Worm (Caenorhabditis elegans) whole organism, young adult: ENCODE data around the gene mel-46.

Experiments
- F39B2.1 ChIP-seq: fragments of 200-800 bp; sonication (Bioruptor generic); IDR thresholded peaks from 2 replicates; pipeline ENCODE4 v1.3.6; 2022; ENCODE audit warnings: missing genetic modification reagents, missing genetic modification characterization, missing compliant biosample characterization
- F49E8.2 ChIP-seq: sonication (generic microtip); optimal IDR thresholded peaks from 3 replicates; lab custom pipeline; 2017; ENCODE audit warnings: missing genetic modification characterization, mild to moderate bottlenecking, missing compliant biosample characterization, antibody characterized with exemption, moderate library complexity; ENCODE audit not compliant: insufficient read depth
- ekl-4 ChIP-seq: fragments of 200-800 bp; sonication (Bioruptor generic); IDR thresholded peaks from 2 replicates; pipeline ENCODE4 v1.3.6; 2022; ENCODE audit warnings: missing genetic modification reagents, missing genetic modification characterization, missing compliant biosample characterization
- madf-8 ChIP-seq: fragments of 200-800 bp; sonication (Bioruptor generic); conservative IDR thresholded peaks from 2 replicates; pipeline ENCODE4 v1.3.6; 2022; ENCODE audit warnings: missing genetic modification reagents, missing genetic modification characterization, missing compliant biosample characterization
- mel-28 ChIP-seq: sonication (generic microtip); optimal IDR thresholded peaks from 2 replicates; lab custom pipeline; 2016; ENCODE audit warnings: borderline replicate concordance, mild to moderate bottlenecking, missing genetic modification characterization, missing compliant biosample characterization
- pha-4 ChIP-seq: fragments of 150-350 bp; sonication (generic microtip); optimal IDR thresholded peaks from 2 replicates; lab custom pipeline; 2014; ENCODE audit warnings: missing biosample characterization, missing genetic modification reagents, missing genetic modification characterization
- rec-8 ChIP-seq, 2 experiments: sonication (generic microtip); optimal IDR thresholded peaks; 2 replicates each; lab custom pipeline; 2016; ENCODE audit warnings: mild to moderate bottlenecking in 2 of 2, missing genetic modification characterization in 2 of 2, missing genetic modification reagents in 2 of 2, missing genotype in 2 of 2, missing biosample characterization in 1 of 2, missing compliant biosample characterization in 1 of 2, moderate library complexity in 1 of 2
- sptf-2 ChIP-seq: fragments of 200-800 bp; sonication (Bioruptor generic); optimal IDR thresholded peaks from 2 replicates; lab custom pipeline; 2018; ENCODE audit warnings: mild to moderate bottlenecking, missing genetic modification characterization, missing compliant biosample characterization
- unc-62 ChIP-seq: fragments of 150-350 bp; optimal IDR thresholded peaks from 2 replicates; lab custom pipeline; 2014; ENCODE audit warnings: missing biosample characterization, missing genetic modification reagents, missing genetic modification characterization

- no peak for TF ChIP-seq sptf-2 (GFP tag; lab: Kevin White, UChicago)
- TF ChIP-seq madf-8 (GFP tag; lab: Robert Waterston, UW), result no peak
- TF ChIP-seq pha-4 (tag; lab: Kevin White, UChicago), result no peak
- no peak for TF ChIP-seq F49E8.2 (tag; lab: Kevin White, UChicago)
- TF ChIP-seq mel-28 (tag; lab: Kevin White, UChicago), result no peak
- TF ChIP-seq ekl-4 (GFP tag; lab: Robert Waterston, UW), result no peak
- no peak for TF ChIP-seq unc-62 (GFP tag; lab: Kevin White, UChicago)
- TF ChIP-seq F39B2.1, result no peak
- TF ChIP-seq rec-8 (tag; optimal IDR thresholded peaks at IDR 0.05; lab: Kevin White, UChicago), result no peak
Measured at ce11 chrIV:16806352-16806751, 56.9 kb downstream of the mel-46 start, which contains the start of gene clec-193.
